Worm (Caenorhabditis elegans) whole organism, midembryonic: ENCODE data around the gene srh-118.

Experiments used
- T22C8.4 ChIP-seq: fragments of 200-800 bp; sonication (Bioruptor generic); IDR thresholded peaks from 2 replicates; pipeline ENCODE4 v1.3.6; 2022; ENCODE audit warnings: missing genetic modification characterization, missing compliant biosample characterization
- cog-1 ChIP-seq: sonication (generic microtip); optimal IDR thresholded peaks from 2 replicates; lab custom pipeline; 2016; ENCODE audit warnings: missing genetic modification characterization, missing compliant biosample characterization
- flt-1 ChIP-seq: fragments of 200-800 bp; sonication (Bioruptor generic); IDR thresholded peaks from 2 replicates; pipeline ENCODE4 v1.3.6; 2022; ENCODE audit warnings: missing genetic modification characterization, missing compliant biosample characterization
- klf-2 ChIP-seq: fragments of 200-800 bp; sonication (Bioruptor generic); conservative IDR thresholded peaks from 2 replicates; pipeline ENCODE4 v1.3.6; 2022; ENCODE audit warnings: missing genetic modification reagents, missing genetic modification characterization, missing compliant biosample characterization
- med-1 ChIP-seq: sonication (generic microtip); optimal IDR thresholded peaks from 2 replicates; lab custom pipeline; 2017; ENCODE audit warnings: missing genetic modification characterization, mild to moderate bottlenecking, missing compliant biosample characterization, antibody characterized with exemption, missing genetic modification reagents; ENCODE audit not compliant: insufficient read depth
- ref-1 ChIP-seq: fragments of 200-800 bp; sonication (Bioruptor generic); conservative IDR thresholded peaks from 2 replicates; pipeline ENCODE4 v1.3.6; 2022; ENCODE audit warnings: missing genetic modification reagents, missing genetic modification characterization, missing compliant biosample characterization
- tab-1 ChIP-seq: fragments of 200-800 bp; sonication (Bioruptor generic); IDR thresholded peaks from 2 replicates; pipeline ENCODE4 v1.3.6; 2022; ENCODE audit warnings: missing genetic modification characterization, missing compliant biosample characterization
- ztf-23 ChIP-seq: fragments of 200-800 bp; sonication (Bioruptor generic); IDR thresholded peaks from 2 replicates; pipeline ENCODE4 v1.3.6; 2022; ENCODE audit warnings: missing genetic modification reagents, missing genetic modification characterization, missing compliant biosample characterization
- ztf-29 ChIP-seq: fragments of 200-800 bp; sonication (Bioruptor generic); IDR thresholded peaks from 2 replicates; pipeline ENCODE4 v1.3.6; 2022; ENCODE audit warnings: missing genetic modification reagents, missing genetic modification characterization, missing compliant biosample characterization

- TF ChIP-seq ztf-29 (GFP tag; lab: Robert Waterston, UW): no peak
- no peak for TF ChIP-seq klf-2
- TF ChIP-seq T22C8.4 (GFP tag; lab: Robert Waterston, UW): no peak
- TF ChIP-seq flt-1: no peak
- no peak for TF ChIP-seq ref-1 (GFP tag; lab: Robert Waterston, UW)
- TF ChIP-seq tab-1 (GFP tag; lab: Robert Waterston, UW): no peak
- TF ChIP-seq cog-1 (tag; lab: Kevin White, UChicago): no peak
- TF ChIP-seq ztf-23 (GFP tag; lab: Robert Waterston, UW): no peak
- no peak for TF ChIP-seq med-1
Observed at ce11 chrV:17486034-17486433, 9.9 kb downstream of the srh-118 start, which contains the start of gene scl-24.
